Worm (Caenorhabditis elegans) whole organism, late embryonic: ENCODE results near the gene C42C1.19.
"Not testable (repeated sequence)": the region's sequence is repeated elsewhere in the genome, so short reads cannot be mapped to it uniquely, and the experiment has no call there.

Experiments used
- C38D4.7 ChIP-seq: fragments of 200-800 bp; sonication (Bioruptor generic); optimal IDR thresholded peaks from 2 replicates; lab custom pipeline; 2018; ENCODE audit warnings: mild to moderate bottlenecking, missing genetic modification characterization, moderate library complexity, missing compliant biosample characterization
- K02D7.2 ChIP-seq: sonication (generic microtip); optimal IDR thresholded peaks from 2 replicates; lab custom pipeline; 2017; ENCODE audit warnings: mild to moderate bottlenecking, missing genetic modification characterization, missing compliant biosample characterization
- Y22D7AL.16 ChIP-seq: sonication (generic microtip); optimal IDR thresholded peaks from 2 replicates; lab custom pipeline; 2016; ENCODE audit warnings: missing genetic modification characterization, missing compliant biosample characterization
- ama-1 ChIP-seq: fragments of 150-350 bp; optimal IDR thresholded peaks from 2 replicates; lab custom pipeline; 2014
- ceh-18 ChIP-seq: sonication (generic microtip); optimal IDR thresholded peaks from 2 replicates; lab custom pipeline; 2016; ENCODE audit warnings: missing genetic modification characterization, missing compliant biosample characterization
- ceh-30 ChIP-seq: fragments of 150-350 bp; optimal IDR thresholded peaks from 2 replicates; lab custom pipeline; 2014; ENCODE audit warnings: missing biosample characterization, missing genetic modification characterization
- ceh-45 ChIP-seq: fragments of 200-800 bp; sonication (Bioruptor generic); IDR thresholded peaks from 2 replicates; pipeline ENCODE4 v1.3.6; 2022; ENCODE audit warnings: missing genetic modification reagents, missing genetic modification characterization, missing compliant biosample characterization
- ceh-6 ChIP-seq: fragments of 200-800 bp; sonication (Bioruptor generic); optimal IDR thresholded peaks from 2 replicates; lab custom pipeline; 2018; ENCODE audit warnings: mild to moderate bottlenecking, missing genetic modification characterization, missing compliant biosample characterization
- ceh-9 ChIP-seq: sonication (generic microtip); optimal IDR thresholded peaks from 2 replicates; lab custom pipeline; 2016; ENCODE audit warnings: mild to moderate bottlenecking, missing genetic modification characterization, inconsistent platforms, missing compliant biosample characterization
- che-1 ChIP-seq: sonication (generic microtip); optimal IDR thresholded peaks from 2 replicates; lab custom pipeline; 2016; ENCODE audit warnings: mild to moderate bottlenecking, missing genetic modification characterization, missing compliant biosample characterization
- elt-2 ChIP-seq: sonication (generic microtip); optimal IDR thresholded peaks from 2 replicates; lab custom pipeline; 2016; ENCODE audit warnings: missing genetic modification reagents, missing genetic modification characterization, missing compliant biosample characterization
- elt-4 ChIP-seq: sonication (generic microtip); optimal IDR thresholded peaks from 2 replicates; lab custom pipeline; 2016; ENCODE audit warnings: missing genetic modification characterization, missing compliant biosample characterization
- fkh-6 ChIP-seq: sonication (generic microtip); optimal IDR thresholded peaks from 2 replicates; lab custom pipeline; 2016; ENCODE audit warnings: missing genetic modification characterization, missing compliant biosample characterization
- hlh-6 ChIP-seq: sonication (generic microtip); optimal IDR thresholded peaks from 2 replicates; lab custom pipeline; 2016; ENCODE audit warnings: missing genotype, missing genetic modification characterization, missing compliant biosample characterization
- lin-11 ChIP-seq: fragments of 200-800 bp; sonication (Bioruptor generic); optimal IDR thresholded peaks from 2 replicates; lab custom pipeline; 2018; ENCODE audit warnings: mild to moderate bottlenecking, missing genetic modification characterization, missing compliant biosample characterization
- madf-2 ChIP-seq: sonication (generic microtip); optimal IDR thresholded peaks from 2 replicates; lab custom pipeline; 2017; ENCODE audit warnings: missing genetic modification characterization, missing compliant biosample characterization
- nfya-1 ChIP-seq: sonication (generic microtip); optimal IDR thresholded peaks from 2 replicates; lab custom pipeline; 2017; ENCODE audit warnings: missing genetic modification characterization, mild to moderate bottlenecking, missing compliant biosample characterization, antibody characterized with exemption, moderate library complexity
- nhr-11 ChIP-seq: fragments of 150-350 bp; optimal IDR thresholded peaks from 2 replicates; lab custom pipeline; 2014; ENCODE audit warnings: missing biosample characterization, missing genetic modification characterization
- odd-2 ChIP-seq: sonication (generic microtip); optimal IDR thresholded peaks from 2 replicates; lab custom pipeline; 2017; ENCODE audit warnings: antibody characterized with exemption, mild to moderate bottlenecking, missing genetic modification characterization, missing compliant biosample characterization
- pag-3 ChIP-seq: sonication (generic microtip); optimal IDR thresholded peaks from 2 replicates; lab custom pipeline; 2016; ENCODE audit warnings: missing compliant biosample characterization, missing genetic modification characterization, borderline replicate concordance
- pat-9 ChIP-seq: fragments of 200-800 bp; sonication (Bioruptor generic); optimal IDR thresholded peaks from 2 replicates; lab custom pipeline; 2018; ENCODE audit warnings: mild to moderate bottlenecking, missing genetic modification characterization, moderate library complexity, missing compliant biosample characterization
- pha-4 ChIP-seq: fragments of 150-350 bp; optimal IDR thresholded peaks from 2 replicates; lab custom pipeline; 2018; ENCODE audit warnings: missing biosample characterization, missing genetic modification reagents, missing genetic modification characterization
- pros-1 ChIP-seq: fragments of 150-350 bp; optimal IDR thresholded peaks from 2 replicates; lab custom pipeline; 2014; ENCODE audit warnings: missing biosample characterization, missing genetic modification reagents, missing genetic modification characterization
- rnt-1 ChIP-seq: sonication (generic microtip); optimal IDR thresholded peaks from 2 replicates; lab custom pipeline; 2016; ENCODE audit warnings: missing genetic modification characterization, missing compliant biosample characterization
- sox-2 ChIP-seq: fragments of 200-800 bp; sonication (Bioruptor generic); IDR thresholded peaks from 2 replicates; pipeline ENCODE4 v1.3.6; 2022; ENCODE audit warnings: missing genetic modification reagents, missing genetic modification characterization, missing compliant biosample characterization
- ttx-3 ChIP-seq: sonication (generic microtip); optimal IDR thresholded peaks from 2 replicates; lab custom pipeline; 2016; ENCODE audit warnings: missing genetic modification reagents, missing genetic modification characterization, missing compliant biosample characterization
- unc-3 ChIP-seq, 2 experiments: fragments of 200-800 bp in 1 of 2; sonication (Bioruptor generic) in 1 of 2; sonication (generic microtip) in 1 of 2; conservative IDR thresholded peaks in 1 of 2; optimal IDR thresholded peaks in 1 of 2; 2 replicates each; pipeline versions ENCODE4 v1.3.6 to Lab custom; 2016 to 2022; ENCODE audit warnings: missing compliant biosample characterization in 2 of 2, missing genetic modification characterization in 2 of 2, missing genetic modification reagents in 1 of 2
- unc-86 ChIP-seq: sonication (generic microtip); optimal IDR thresholded peaks from 2 replicates; lab custom pipeline; 2016; ENCODE audit warnings: missing genetic modification characterization, missing compliant biosample characterization
- zip-5 ChIP-seq: sonication (generic microtip); optimal IDR thresholded peaks from 2 replicates; lab custom pipeline; 2016; ENCODE audit warnings: missing genetic modification characterization, missing compliant biosample characterization

Gene C42C1.19

ce11 chrIV:12304750-12305149 is 22.2 kb downstream of the C42C1.19 start:
- TF ChIP-seq ceh-9, result no peak

DNA sequence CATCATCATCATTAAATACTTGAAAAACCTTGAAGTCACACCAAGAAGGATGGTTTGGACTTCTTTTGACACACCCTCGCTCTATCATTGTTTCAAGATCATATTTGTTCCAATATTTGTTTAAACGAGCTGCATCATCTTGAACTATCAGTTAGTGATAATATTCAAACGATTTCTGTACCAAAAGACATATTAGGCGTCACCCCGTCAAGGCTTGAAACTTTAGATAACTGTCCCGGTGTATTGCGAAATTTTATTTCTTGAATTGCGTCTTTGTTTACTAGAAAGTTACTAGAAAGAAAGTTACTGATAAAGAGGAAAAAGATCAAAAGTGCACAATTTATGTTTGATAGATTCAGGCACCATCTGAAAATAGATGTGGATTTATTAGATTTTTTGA is 23.4 kb downstream of the C42C1.19 start:
- TF ChIP-seq K02D7.2, result no peak
- TF ChIP-seq rnt-1 (tag; lab: Kevin White, UChicago), result no peak
- no peak for TF ChIP-seq pros-1 (tag; lab: Kevin White, UChicago)
- no peak for TF ChIP-seq hlh-6 (tag; lab: Kevin White, UChicago)
- peak; percentile 31 for TF ChIP-seq elt-2
- no peak for TF ChIP-seq elt-4 (tag; lab: Kevin White, UChicago)
- TF ChIP-seq pag-3 (tag; lab: Kevin White, UChicago), result no peak

DNA sequence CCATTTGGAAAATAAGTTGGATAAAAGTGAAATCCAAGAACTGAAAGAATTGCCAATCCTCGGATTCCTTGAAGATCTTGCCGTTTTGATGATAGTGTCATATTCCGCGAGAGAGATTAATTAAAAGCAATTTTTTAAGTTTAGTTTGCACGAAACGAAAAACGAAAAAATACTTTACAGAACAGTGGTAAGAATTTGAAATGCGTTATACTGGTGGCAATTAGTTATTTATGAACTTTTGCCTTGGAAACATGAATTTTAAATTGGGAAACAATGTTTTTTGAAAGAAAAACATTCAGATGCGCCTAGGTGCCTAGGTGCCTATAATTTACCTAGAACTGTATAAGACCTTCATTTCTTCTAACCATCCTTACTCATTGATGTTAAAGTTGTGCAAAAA is 25.2 kb downstream of the C42C1.19 start, which contains the start of gene oac-57:
Gene oac-57 (minus strand): TSS at position 101 of the 400 bp plus-strand sequence.
- TF ChIP-seq unc-3 (GFP tag; conservative IDR thresholded peaks at IDR 0.05; lab: Robert Waterston, UW), result no peak
- TF ChIP-seq unc-3 (tag; optimal IDR thresholded peaks at IDR 0.05; lab: Kevin White, UChicago), result no peak
- TF ChIP-seq lin-11 (tag; lab: Kevin White, UChicago), result no peak
- no peak for TF ChIP-seq ceh-6
- TF ChIP-seq ama-1 (lab: Kevin White, UChicago), result no peak
- no peak for TF ChIP-seq ceh-18 (tag; lab: Kevin White, UChicago)
- no peak for TF ChIP-seq odd-2 (tag; lab: Kevin White, UChicago)
- TF ChIP-seq K02D7.2, result no peak
- TF ChIP-seq che-1 (tag; lab: Kevin White, UChicago), result no peak
- no peak for TF ChIP-seq madf-2 (tag; lab: Kevin White, UChicago)
- TF ChIP-seq ceh-9, result no peak
- TF ChIP-seq pha-4, result no peak
- no peak for TF ChIP-seq hlh-6 (tag; lab: Kevin White, UChicago)
- no peak for TF ChIP-seq nhr-11 (tag; lab: Kevin White, UChicago)
- TF ChIP-seq zip-5 (tag; lab: Kevin White, UChicago), result no peak
- no peak for TF ChIP-seq C38D4.7 (GFP tag; lab: Kevin White, UChicago)
- no peak for TF ChIP-seq sox-2
- TF ChIP-seq pag-3 (tag; lab: Kevin White, UChicago), result no peak
- no peak for TF ChIP-seq ttx-3 (tag; lab: Kevin White, UChicago)
- no peak for TF ChIP-seq fkh-6 (tag; lab: Kevin White, UChicago)

DNA sequence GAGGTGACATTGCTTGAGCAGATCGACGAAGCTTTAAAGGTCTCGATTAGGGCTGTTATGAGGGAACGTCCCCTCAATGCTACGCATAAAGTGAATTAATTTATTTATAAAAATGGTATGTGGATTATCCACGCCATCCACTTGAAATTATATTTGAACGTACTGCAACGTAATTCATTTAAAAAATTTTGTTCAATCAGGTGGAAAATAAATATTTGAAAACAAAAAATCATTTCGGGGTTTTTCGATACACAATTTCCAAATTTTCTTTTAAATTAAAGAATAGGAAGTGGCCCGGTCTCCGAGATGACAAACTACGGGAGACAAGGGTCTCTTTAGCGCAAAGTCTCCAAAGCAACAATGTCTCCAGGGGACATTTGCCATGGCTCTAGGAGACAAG is 29.1 kb downstream of the C42C1.19 start, which contains the start of gene oac-58:
Gene oac-58 (minus strand): TSS at position 101 of the 400 bp plus-strand sequence.
- TF ChIP-seq ceh-30, result no peak
- TF ChIP-seq pat-9 (tag; lab: Kevin White, UChicago), result no peak
- no peak for TF ChIP-seq nfya-1 (tag; lab: Kevin White, UChicago)

DNA sequence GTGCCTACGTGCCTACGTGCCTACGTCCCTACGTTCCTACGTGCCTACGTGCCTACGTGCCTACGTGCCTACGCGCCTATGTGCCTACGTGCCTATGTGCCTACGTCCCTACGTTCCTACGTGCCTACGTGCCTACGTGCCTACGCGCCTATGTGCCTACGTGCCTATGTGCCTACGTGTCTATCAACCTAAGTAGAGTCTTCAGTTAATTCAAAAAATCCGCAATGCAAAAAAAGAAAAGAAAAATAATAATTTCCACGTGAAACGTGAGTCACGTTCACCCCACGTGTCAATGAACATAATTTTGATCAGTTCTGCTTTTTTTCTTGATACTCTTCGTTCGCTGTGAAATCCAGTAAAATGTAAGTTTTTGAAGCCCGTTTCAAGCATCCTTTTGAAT is 44.4 kb downstream of the C42C1.19 start, which contains the start of gene F19B6.3:
Gene F19B6.3 (plus strand): TSS at position 301 of the 400 bp plus-strand sequence.
- not testable (repeated sequence) for TF ChIP-seq ceh-45 (GFP tag; lab: Robert Waterston, UW); unc-86 (tag; lab: Kevin White, UChicago); hlh-6 (tag; lab: Kevin White, UChicago)

- TF ChIP-seq madf-2 (tag; lab: Kevin White, UChicago), result no peak
- TF ChIP-seq Y22D7AL.16 (tag; lab: Kevin White, UChicago), result no peak
- no peak for TF ChIP-seq elt-2
- no peak for TF ChIP-seq ceh-45 (GFP tag; lab: Robert Waterston, UW)
- TF ChIP-seq unc-86 (tag; lab: Kevin White, UChicago), result no peak
Measured at ce11 chrIV:12330840-12331359, 48.4 kb downstream of the C42C1.19 start, which contains the start of gene ufd-1. Gene ufd-1, minus strand, starts transcription at chrIV:12330890.
